Fruit fly (Drosophila melanogaster): Measurements from ENCODE around the gene Gr93a.

DNA sequence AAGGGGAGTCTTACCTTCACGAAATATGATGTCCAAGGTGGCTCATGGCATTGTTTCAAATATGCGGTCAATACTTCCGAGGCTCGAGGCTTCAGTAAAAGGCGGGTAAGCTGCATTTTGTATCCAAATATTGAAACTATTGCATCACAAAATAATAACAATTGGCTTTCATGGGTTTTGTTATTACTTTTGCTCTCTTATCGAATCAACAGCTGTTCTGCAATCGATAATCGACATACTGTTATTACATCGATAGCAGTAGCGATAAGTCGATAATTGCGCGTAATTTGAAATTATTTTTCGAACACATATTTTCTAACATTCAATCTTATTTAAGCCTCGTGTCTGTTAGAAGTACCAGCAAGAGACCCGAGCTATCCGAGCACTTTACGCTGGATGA, 46.2 kb downstream of the Gr93a start, which contains the start of gene CG34148:
- TF ChIP-seq insv (optimal IDR thresholded peaks at IDR 0.05) (no peak), psq (optimal IDR thresholded peaks at IDR 0.05) (no peak), Myc (optimal IDR thresholded peaks at IDR 0.05) (no peak)

Data from Kc167 (cell line).